Fruit fly (Drosophila melanogaster) S2 (cell line): ENCODE results near the gene mRpS24.

Experiments used
- CG8478 ChIP-seq: fragments of >200 bp; optimal IDR thresholded peaks from 2 replicates; lab custom pipeline; 2018
- CTCF ChIP-seq, 2 experiments: fragments of >200 bp; optimal IDR thresholded peaks; 2 replicates each; lab custom pipeline; 2018

The mRpS24 gene

dm6 chr3R:24162774-24163555, at the start of gene mRpS24:
TSS of gene mRpS24 (minus strand) at chr3R:24163545.
- TF ChIP-seq CTCF (optimal IDR thresholded peaks at IDR 0.05; lab: Kevin White, UChicago) (no peak), CG8478 (lab: Kevin White, UChicago) (no peak)

- TF ChIP-seq CTCF (optimal IDR thresholded peaks at IDR 0.05; lab: Kevin White, UChicago) (no peak), CG8478 (lab: Kevin White, UChicago) (no peak)
Measured at dm6 chr3R:24206341-24207114, 43.2 kb upstream of the mRpS24 start.

dm6 chr3R:24205935-24206334, 42.6 kb upstream of the mRpS24 start:
- TF ChIP-seq CG8478 (lab: Kevin White, UChicago), result no peak
- TF ChIP-seq CTCF (optimal IDR thresholded peaks at IDR 0.05; lab: Kevin White, UChicago), result no peak

dm6 chr3R:24205234-24205894, 42.0 kb upstream of the mRpS24 start:
- TF ChIP-seq CTCF (optimal IDR thresholded peaks at IDR 0.05; lab: Kevin White, UChicago) (no peak), CG8478 (lab: Kevin White, UChicago) (no peak)

dm6 chr3R:24204022-24204421, 40.7 kb upstream of the mRpS24 start:
- TF ChIP-seq CTCF (optimal IDR thresholded peaks at IDR 0.05; lab: Kevin White, UChicago) (no peak), CG8478 (lab: Kevin White, UChicago) (no peak)

- TF ChIP-seq CTCF (optimal IDR thresholded peaks at IDR 0.05; lab: Kevin White, UChicago) (no peak), CG8478 (lab: Kevin White, UChicago) (no peak)
Measured at dm6 chr3R:24203426-24203825, 40.1 kb upstream of the mRpS24 start.

- TF ChIP-seq CTCF (optimal IDR thresholded peaks at IDR 0.05; lab: Kevin White, UChicago) (no peak), CG8478 (lab: Kevin White, UChicago) (no peak)
Measured at dm6 chr3R:24202723-24203122, 39.4 kb upstream of the mRpS24 start.

dm6 chr3R:24193373-24193879, 30.1 kb upstream of the mRpS24 start, which contains the start of the genes SMC6 and CG6204:
TSS of gene SMC6 (minus strand) at chr3R:24193423.
TSS of gene CG6204 (plus strand) at chr3R:24193832.
- TF ChIP-seq CG8478 (lab: Kevin White, UChicago), result no peak
- no peak for TF ChIP-seq CTCF (optimal IDR thresholded peaks at IDR 0.05; lab: Kevin White, UChicago)

DNA sequence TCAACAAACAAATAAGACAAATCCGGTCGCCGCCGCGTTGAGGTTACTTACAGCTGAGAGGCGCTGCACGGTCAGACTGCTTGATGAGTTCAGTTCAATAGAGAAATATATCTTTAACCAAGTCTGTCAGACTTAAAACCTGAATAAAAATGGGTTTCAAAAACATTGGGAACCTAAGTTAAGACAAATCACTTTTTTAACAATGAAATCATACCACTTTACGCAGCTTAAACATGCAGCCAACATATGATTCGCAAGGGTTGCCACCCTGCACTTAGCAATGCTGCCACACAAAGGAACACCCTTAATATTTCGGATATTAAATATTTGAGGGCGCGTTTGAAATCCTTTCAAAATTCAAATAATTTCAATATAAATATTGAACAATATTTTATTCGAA, 25.3 kb upstream of the mRpS24 start, which contains the start of gene CG5515:
Gene CG5515 (minus strand): TSS at position 278 of the 400 bp plus-strand sequence.
- TF ChIP-seq CTCF (optimal IDR thresholded peaks at IDR 0.05; lab: Kevin White, UChicago) (no peak), CG8478 (lab: Kevin White, UChicago) (no peak)

dm6 chr3R:24186188-24186587, 22.8 kb upstream of the mRpS24 start, which contains the start of gene mora:
TSS of gene mora (plus strand) at chr3R:24186359.
- no peak for TF ChIP-seq CTCF (optimal IDR thresholded peaks at IDR 0.05; lab: Kevin White, UChicago)
- TF ChIP-seq CG8478 (lab: Kevin White, UChicago), result no peak

DNA sequence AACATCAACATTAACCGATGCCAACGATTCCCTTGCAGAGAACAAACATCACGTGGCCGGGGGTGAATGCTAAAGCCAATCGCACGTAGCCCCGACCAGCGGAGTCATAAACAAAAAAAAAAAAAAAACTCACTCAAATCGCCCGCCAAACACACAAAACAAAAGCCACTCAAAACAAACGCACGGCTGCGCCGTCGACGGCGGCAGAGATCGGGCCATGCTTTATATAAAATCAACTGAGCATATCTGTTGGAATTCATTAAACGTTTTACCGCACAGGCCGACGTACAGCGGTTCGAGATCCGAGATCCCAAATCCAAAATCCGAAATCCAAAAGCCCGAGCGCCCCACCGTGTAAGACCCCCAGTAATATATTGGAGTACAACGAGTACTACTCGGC, 9.0 kb upstream of the mRpS24 start, which contains the start of gene CG13606:
Gene CG13606 (plus strand): TSS at position 250 of the 400 bp plus-strand sequence.
- TF ChIP-seq CTCF (optimal IDR thresholded peaks at IDR 0.05; lab: Kevin White, UChicago), result no peak

DNA sequence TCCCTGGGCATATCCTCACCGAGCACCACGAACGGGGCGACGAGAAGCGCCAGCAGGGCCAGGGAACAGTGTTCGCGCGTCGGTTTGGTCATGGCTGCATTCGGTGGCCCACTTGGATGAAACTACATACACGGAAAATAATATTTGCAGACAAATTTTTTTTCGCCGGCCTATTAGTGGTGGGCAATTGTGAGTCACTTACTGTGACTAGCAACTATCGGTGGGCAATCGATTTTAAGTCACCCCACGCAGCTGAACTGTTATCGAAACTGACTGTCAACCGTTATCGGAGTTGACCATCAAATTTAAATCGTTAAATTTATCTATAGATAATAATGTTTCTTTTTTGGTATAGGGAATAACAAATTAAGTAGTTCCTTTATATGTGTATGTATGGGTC, 6.0 kb upstream of the mRpS24 start, which contains the start of gene CG5510:
Gene CG5510 (minus strand): TSS at position 201 of the 400 bp plus-strand sequence.
- no peak for TF ChIP-seq CG8478 (lab: Kevin White, UChicago)
- peak in 1 of 2 experiments; percentile 14 for TF ChIP-seq CTCF (optimal IDR thresholded peaks at IDR 0.05; lab: Kevin White, UChicago)

dm6 chr3R:24163556-24164022, 244 bp upstream of the mRpS24 start, which contains the start of gene Apc2:
TSS of gene Apc2 (plus strand) at chr3R:24163966.
- TF ChIP-seq CG8478 (lab: Kevin White, UChicago), result no peak
- TF ChIP-seq CTCF (optimal IDR thresholded peaks at IDR 0.05; lab: Kevin White, UChicago), result no peak
